Worm (Caenorhabditis elegans) whole organism, young adult: ENCODE data around the gene apd-3.

ENCODE experiments used
- B0019.2 ChIP-seq: fragments of 200-800 bp; sonication (Bioruptor generic); conservative IDR thresholded peaks from 2 replicates; pipeline ENCODE4 v1.3.6; 2022; ENCODE audit warnings: missing genetic modification reagents, missing genetic modification characterization, missing compliant biosample characterization
- B0035.1 ChIP-seq: sonication (generic microtip); optimal IDR thresholded peaks from 2 replicates; lab custom pipeline; 2016; ENCODE audit warnings: missing genetic modification characterization, mild to moderate bottlenecking, missing compliant biosample characterization, missing genotype, missing genetic modification reagents
- B0261.1 ChIP-seq: sonication (generic microtip); optimal IDR thresholded peaks from 2 replicates; lab custom pipeline; 2016; ENCODE audit warnings: mild to moderate bottlenecking, missing genetic modification characterization, moderate library complexity, missing compliant biosample characterization
- B0336.3 ChIP-seq: fragments of 200-800 bp; sonication (Bioruptor generic); IDR thresholded peaks from 2 replicates; pipeline ENCODE4 v1.3.6; 2022; ENCODE audit warnings: missing genetic modification characterization, missing compliant biosample characterization
- C06A6.2 ChIP-seq: fragments of 200-800 bp; sonication (Bioruptor generic); conservative IDR thresholded peaks from 2 replicates; pipeline ENCODE4 v1.3.6; 2022; ENCODE audit warnings: missing genetic modification characterization, missing compliant biosample characterization
- C17E4.6 ChIP-seq: fragments of 200-800 bp; sonication (Bioruptor generic); IDR thresholded peaks from 2 replicates; pipeline ENCODE4 v1.3.6; 2022; ENCODE audit warnings: missing genetic modification reagents, missing genetic modification characterization, missing compliant biosample characterization
- F22D6.2 ChIP-seq: sonication (generic microtip); optimal IDR thresholded peaks from 2 replicates; lab custom pipeline; 2016; ENCODE audit warnings: mild to moderate bottlenecking, missing genetic modification characterization, missing compliant biosample characterization
- F23B12.7 ChIP-seq: sonication (generic microtip); optimal IDR thresholded peaks from 2 replicates; lab custom pipeline; 2017; ENCODE audit warnings: missing genetic modification characterization, mild to moderate bottlenecking, missing compliant biosample characterization, antibody characterized with exemption, moderate library complexity; ENCODE audit not compliant: insufficient read depth
- F39B2.1 ChIP-seq: fragments of 200-800 bp; sonication (Bioruptor generic); IDR thresholded peaks from 2 replicates; pipeline ENCODE4 v1.3.6; 2022; ENCODE audit warnings: missing genetic modification reagents, missing genetic modification characterization, missing compliant biosample characterization
- F49E8.2 ChIP-seq: sonication (generic microtip); optimal IDR thresholded peaks from 3 replicates; lab custom pipeline; 2017; ENCODE audit warnings: missing genetic modification characterization, mild to moderate bottlenecking, missing compliant biosample characterization, antibody characterized with exemption, moderate library complexity; ENCODE audit not compliant: insufficient read depth
- F55B11.4 ChIP-seq: sonication (generic microtip); optimal IDR thresholded peaks from 2 replicates; lab custom pipeline; 2016; ENCODE audit warnings: missing compliant biosample characterization, missing genetic modification characterization, borderline replicate concordance; ENCODE audit not compliant: insufficient read depth
- K12H6.12 ChIP-seq: fragments of 200-800 bp; sonication (Bioruptor generic); optimal IDR thresholded peaks from 2 replicates; lab custom pipeline; 2018; ENCODE audit warnings: mild to moderate bottlenecking, missing genetic modification characterization, missing compliant biosample characterization
- Y53G8AR.9 ChIP-seq: fragments of 200-800 bp; sonication (Bioruptor generic); conservative IDR thresholded peaks from 2 replicates; pipeline ENCODE4 v1.3.6; 2022; ENCODE audit warnings: missing genetic modification reagents, missing genetic modification characterization, missing compliant biosample characterization
- ZK185.1 ChIP-seq: sonication (generic microtip); optimal IDR thresholded peaks from 2 replicates; lab custom pipeline; 2016; ENCODE audit warnings: mild to moderate bottlenecking, missing genetic modification characterization, missing compliant biosample characterization; ENCODE audit not compliant: poor library complexity, severe bottlenecking
- aptf-3 ChIP-seq: fragments of 200-800 bp; sonication (Bioruptor generic); IDR thresholded peaks from 2 replicates; pipeline ENCODE4 v1.3.6; 2022; ENCODE audit warnings: missing genetic modification characterization, missing compliant biosample characterization
- atf-7 ChIP-seq: sonication (generic microtip); optimal IDR thresholded peaks from 2 replicates; lab custom pipeline; 2017; ENCODE audit warnings: mild to moderate bottlenecking, missing genetic modification characterization, missing compliant biosample characterization
- athp-1 ChIP-seq: sonication (generic microtip); optimal IDR thresholded peaks from 2 replicates; lab custom pipeline; 2017; ENCODE audit warnings: mild to moderate bottlenecking, missing genetic modification characterization, missing compliant biosample characterization
- attf-3 ChIP-seq: fragments of 200-800 bp; sonication (Bioruptor generic); conservative IDR thresholded peaks from 2 replicates; pipeline ENCODE4 v1.3.6; 2022; ENCODE audit warnings: missing genetic modification reagents, missing genetic modification characterization, missing compliant biosample characterization
- bed-2 ChIP-seq: fragments of 200-800 bp; sonication (Bioruptor generic); IDR thresholded peaks from 2 replicates; pipeline ENCODE4 v1.3.6; 2022; ENCODE audit warnings: missing genetic modification reagents, missing genetic modification characterization, missing compliant biosample characterization
- ceh-91 ChIP-seq: fragments of 200-800 bp; sonication (Bioruptor generic); IDR thresholded peaks from 2 replicates; pipeline ENCODE4 v1.3.6; 2022; ENCODE audit warnings: missing genetic modification reagents, missing genetic modification characterization, missing compliant biosample characterization
- dpl-1 ChIP-seq: fragments of 150-350 bp; optimal IDR thresholded peaks from 2 replicates; lab custom pipeline; 2014; ENCODE audit warnings: missing biosample characterization, missing genetic modification reagents, missing genetic modification characterization
- efl-1 ChIP-seq: fragments of 150-350 bp; optimal IDR thresholded peaks from 2 replicates; lab custom pipeline; 2014; ENCODE audit warnings: missing biosample characterization, missing genetic modification reagents, missing genetic modification characterization
- egl-44 ChIP-seq: fragments of 200-800 bp; sonication (Bioruptor generic); IDR thresholded peaks from 2 replicates; pipeline ENCODE4 v1.3.6; 2022; ENCODE audit warnings: missing genetic modification reagents, missing genetic modification characterization, missing compliant biosample characterization
- ekl-4 ChIP-seq: fragments of 200-800 bp; sonication (Bioruptor generic); IDR thresholded peaks from 2 replicates; pipeline ENCODE4 v1.3.6; 2022; ENCODE audit warnings: missing genetic modification reagents, missing genetic modification characterization, missing compliant biosample characterization
- gei-17 ChIP-seq: fragments of 200-800 bp; sonication (Bioruptor generic); optimal IDR thresholded peaks from 2 replicates; lab custom pipeline; 2018; ENCODE audit warnings: mild to moderate bottlenecking, missing genetic modification characterization, missing compliant biosample characterization
- hmg-1.2 ChIP-seq: fragments of 200-800 bp; sonication (Bioruptor generic); IDR thresholded peaks from 2 replicates; pipeline ENCODE4 v1.3.6; 2022; ENCODE audit warnings: missing genetic modification reagents, missing genetic modification characterization, missing compliant biosample characterization
- hrde-1 ChIP-seq: sonication (generic microtip); optimal IDR thresholded peaks from 2 replicates; lab custom pipeline; 2016; ENCODE audit warnings: missing genetic modification characterization, mild to moderate bottlenecking, missing compliant biosample characterization, moderate library complexity, missing genotype, missing genetic modification reagents, borderline replicate concordance
- lag-1 ChIP-seq: fragments of 200-800 bp; sonication (Bioruptor generic); IDR thresholded peaks from 2 replicates; pipeline ENCODE4 v1.3.6; 2022; ENCODE audit warnings: missing genetic modification reagents, missing genetic modification characterization, missing compliant biosample characterization
- let-607 ChIP-seq, 2 experiments: fragments of 200-800 bp in 1 of 2; sonication (Bioruptor generic) in 1 of 2; sonication (generic microtip) in 1 of 2; optimal IDR thresholded peaks; 2 replicates each; lab custom pipeline; 2016 to 2018; ENCODE audit warnings: mild to moderate bottlenecking in 2 of 2, missing compliant biosample characterization in 2 of 2, missing genetic modification characterization in 2 of 2, moderate library complexity in 2 of 2, missing genotype in 1 of 2
- lin-40 ChIP-seq: sonication (generic microtip); optimal IDR thresholded peaks from 2 replicates; lab custom pipeline; 2016; ENCODE audit warnings: missing genetic modification characterization, mild to moderate bottlenecking, missing compliant biosample characterization, missing genotype, missing genetic modification reagents
- lsl-1 ChIP-seq: fragments of 200-800 bp; sonication (Bioruptor generic); optimal IDR thresholded peaks from 2 replicates; lab custom pipeline; 2018; ENCODE audit warnings: mild to moderate bottlenecking, missing genetic modification characterization, moderate library complexity, missing compliant biosample characterization
- mes-4 ChIP-seq: sonication (generic microtip); optimal IDR thresholded peaks from 2 replicates; lab custom pipeline; 2016; ENCODE audit warnings: missing genotype, missing genetic modification characterization, missing compliant biosample characterization
- mxl-1 ChIP-seq: sonication (generic microtip); optimal IDR thresholded peaks from 2 replicates; lab custom pipeline; 2016; ENCODE audit warnings: missing genetic modification characterization, missing compliant biosample characterization
- nhr-80 ChIP-seq: sonication (generic microtip); optimal IDR thresholded peaks from 2 replicates; lab custom pipeline; 2016; ENCODE audit warnings: missing genetic modification characterization, missing compliant biosample characterization
- nhr-90 ChIP-seq: sonication (generic microtip); optimal IDR thresholded peaks from 2 replicates; lab custom pipeline; 2016; ENCODE audit warnings: missing genotype, mild to moderate bottlenecking, missing genetic modification characterization, missing compliant biosample characterization
- rcor-1 ChIP-seq: fragments of 200-800 bp; sonication (Bioruptor generic); IDR thresholded peaks from 2 replicates; pipeline ENCODE4 v1.3.6; 2022; ENCODE audit warnings: missing genetic modification reagents, missing genetic modification characterization, missing compliant biosample characterization
- rpc-1 ChIP-seq, 2 experiments: fragments of 150-350 bp in 1 of 2; sonication (generic microtip) in 1 of 2; optimal IDR thresholded peaks; 2 replicates each; lab custom pipeline; 2014 to 2018; ENCODE audit warnings: missing biosample characterization in 1 of 2, missing genetic modification characterization in 1 of 2, missing genetic modification reagents in 1 of 2, missing genotype in 1 of 2
- sdz-38 ChIP-seq: sonication (generic microtip); optimal IDR thresholded peaks from 2 replicates; lab custom pipeline; 2016; ENCODE audit warnings: missing genotype, missing genetic modification characterization, missing compliant biosample characterization
- snpc-1.1 ChIP-seq: sonication (generic microtip); optimal IDR thresholded peaks from 2 replicates; lab custom pipeline; 2017; ENCODE audit warnings: missing genetic modification characterization, mild to moderate bottlenecking, missing compliant biosample characterization, antibody characterized with exemption, moderate library complexity, missing genotype, missing genetic modification reagents; ENCODE audit not compliant: insufficient read depth
- snpc-3.4 ChIP-seq: sonication (generic microtip); optimal IDR thresholded peaks from 2 replicates; lab custom pipeline; 2017; ENCODE audit warnings: missing genetic modification characterization, mild to moderate bottlenecking, missing compliant biosample characterization, antibody characterized with exemption, moderate library complexity, missing genotype, missing genetic modification reagents
- somi-1 ChIP-seq: fragments of 200-800 bp; sonication (Bioruptor generic); optimal IDR thresholded peaks from 2 replicates; lab custom pipeline; 2018; ENCODE audit warnings: mild to moderate bottlenecking, missing genetic modification characterization, missing compliant biosample characterization
- sptf-2 ChIP-seq: fragments of 200-800 bp; sonication (Bioruptor generic); optimal IDR thresholded peaks from 2 replicates; lab custom pipeline; 2018; ENCODE audit warnings: mild to moderate bottlenecking, missing genetic modification characterization, missing compliant biosample characterization
- tlf-1 ChIP-seq: fragments of 200-800 bp; sonication (Bioruptor generic); optimal IDR thresholded peaks from 2 replicates; lab custom pipeline; 2018; ENCODE audit warnings: mild to moderate bottlenecking, missing genetic modification characterization, missing compliant biosample characterization
- xnd-1 ChIP-seq: sonication (generic microtip); optimal IDR thresholded peaks from 2 replicates; lab custom pipeline; 2016; ENCODE audit warnings: missing genotype, missing genetic modification reagents, missing genetic modification characterization, missing compliant biosample characterization
- ztf-22 ChIP-seq: fragments of 200-800 bp; sonication (Bioruptor generic); optimal IDR thresholded peaks from 2 replicates; lab custom pipeline; 2018; ENCODE audit warnings: mild to moderate bottlenecking, missing genetic modification characterization, moderate library complexity, missing compliant biosample characterization
- ztf-26 ChIP-seq: sonication (generic microtip); optimal IDR thresholded peaks from 2 replicates; lab custom pipeline; 2017; ENCODE audit warnings: missing genetic modification characterization, missing compliant biosample characterization

The apd-3 gene

DNA sequence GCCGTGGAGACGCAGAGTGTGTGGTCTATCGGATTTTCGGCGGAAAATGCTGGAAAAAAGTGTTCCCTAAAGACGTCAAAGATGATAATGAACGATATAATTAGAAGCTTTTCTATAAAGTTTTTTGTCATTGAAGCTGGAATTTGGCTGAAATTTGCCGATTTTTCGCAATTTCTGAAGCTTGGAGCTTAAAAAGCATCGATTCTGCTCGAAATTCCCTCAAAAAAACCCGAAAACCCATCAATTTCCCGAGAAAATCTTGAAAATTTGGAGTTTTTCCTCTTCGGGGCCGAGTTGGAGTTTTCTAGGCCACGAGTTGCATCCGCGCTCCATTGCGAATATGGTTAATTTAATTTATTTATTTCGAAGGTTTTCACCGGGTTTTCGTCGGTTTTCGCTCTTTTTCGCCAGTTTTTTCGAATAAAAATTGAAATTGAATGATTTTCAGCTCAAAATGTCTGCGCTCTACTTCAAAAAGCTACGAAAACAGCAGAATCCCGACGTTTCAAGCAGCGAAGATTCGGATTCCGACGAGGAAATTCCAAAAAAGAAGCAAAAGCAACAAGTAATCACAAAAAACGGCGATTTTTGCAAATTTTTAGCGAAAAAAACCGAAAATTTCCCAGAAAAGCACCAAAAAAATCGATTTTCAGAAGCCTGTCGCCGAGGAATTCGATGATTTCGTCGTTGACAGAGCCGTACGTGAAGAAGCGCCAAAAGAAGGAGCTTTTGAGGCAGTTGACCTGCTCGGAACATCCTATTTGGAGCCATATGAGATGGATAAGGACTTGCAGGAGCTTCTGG is 43.5 kb downstream of the apd-3 start, which contains the start of the genes col-71 and Y49F6B.2:
Gene col-71, minus strand, starts transcription at position 51 of the 804 bp plus-strand sequence.
Gene Y49F6B.2, plus strand, starts transcription at position 449 of the 804 bp plus-strand sequence.
- TF ChIP-seq B0261.1 (tag; lab: Kevin White, UChicago): no peak
- TF ChIP-seq sptf-2 (GFP tag; lab: Kevin White, UChicago): no peak
- no peak for TF ChIP-seq ztf-26 (tag; lab: Kevin White, UChicago)
- TF ChIP-seq somi-1 (GFP tag; lab: Kevin White, UChicago): no peak
- TF ChIP-seq lag-1: no peak
- no peak for TF ChIP-seq xnd-1 (tag; lab: Kevin White, UChicago)
- no peak for TF ChIP-seq mes-4 (tag; lab: Kevin White, UChicago)
- no peak for TF ChIP-seq aptf-3 (GFP tag; lab: Robert Waterston, UW)
- TF ChIP-seq ZK185.1: no peak
- TF ChIP-seq ceh-91 (GFP tag; lab: Robert Waterston, UW): peak; percentile 55
- no peak for TF ChIP-seq gei-17 (GFP tag; lab: Kevin White, UChicago)
- peak; percentile 58 for TF ChIP-seq athp-1 (tag; lab: Kevin White, UChicago)
- peak; percentile 26 for TF ChIP-seq F22D6.2 (tag; lab: Kevin White, UChicago)
- TF ChIP-seq bed-2 (GFP tag; lab: Robert Waterston, UW): peak; percentile 59; the same call in 1 of the 2 replicates
- no peak for TF ChIP-seq F39B2.1 (GFP tag; lab: Robert Waterston, UW)
- no peak for TF ChIP-seq mxl-1 (tag; lab: Kevin White, UChicago)
- no peak for TF ChIP-seq hrde-1 (tag; lab: Kevin White, UChicago)
- peak; percentile 65; the same call in 1 of the 2 replicates for TF ChIP-seq Y53G8AR.9 (GFP tag; lab: Robert Waterston, UW)
- peak; percentile 46 for TF ChIP-seq lsl-1 (GFP tag; lab: Kevin White, UChicago)
- no peak for TF ChIP-seq atf-7 (tag; lab: Kevin White, UChicago)
- TF ChIP-seq F23B12.7: no peak
- no peak for TF ChIP-seq sdz-38 (tag; lab: Kevin White, UChicago)
- TF ChIP-seq attf-3: peak; percentile 69
- TF ChIP-seq B0336.3 (GFP tag; lab: Robert Waterston, UW): no peak; the same call in 1 of the 2 replicates
- no peak for TF ChIP-seq snpc-3.4
- TF ChIP-seq C17E4.6 (GFP tag; lab: Robert Waterston, UW): no peak
- TF ChIP-seq ztf-22 (GFP tag; lab: Kevin White, UChicago): no peak
- peak; percentile 21 for TF ChIP-seq nhr-80
- peak; percentile 48 for TF ChIP-seq lin-40 (tag; lab: Kevin White, UChicago)
- no peak for TF ChIP-seq nhr-90 (tag; lab: Kevin White, UChicago)
- TF ChIP-seq B0019.2 (GFP tag; lab: Robert Waterston, UW): no peak
- TF ChIP-seq hmg-1.2: no peak; the same call in 1 of the 2 replicates
- no peak for TF ChIP-seq C06A6.2 (GFP tag; lab: Robert Waterston, UW)
- 0 out of 2 replicates have a peak, but pooled peaks have one; percentile 55 for TF ChIP-seq ekl-4
- peak; percentile 27 for TF ChIP-seq efl-1 (GFP tag; lab: Kevin White, UChicago)
- no peak for TF ChIP-seq snpc-1.1 (tag; lab: Kevin White, UChicago)
- no peak for TF ChIP-seq rpc-1 (optimal IDR thresholded peaks at IDR 0.05; lab: Kevin White, UChicago)
- TF ChIP-seq rpc-1 (tag; optimal IDR thresholded peaks at IDR 0.05; lab: Kevin White, UChicago): no peak
- TF ChIP-seq K12H6.12 (tag; lab: Kevin White, UChicago): peak; percentile 44
- peak; percentile 67 for TF ChIP-seq rcor-1
- no peak for TF ChIP-seq egl-44 (GFP tag; lab: Robert Waterston, UW)
- TF ChIP-seq tlf-1 (GFP tag; lab: Kevin White, UChicago): peak; percentile 18
- TF ChIP-seq F55B11.4 (tag; lab: Kevin White, UChicago): no peak
- TF ChIP-seq let-607 (tag; optimal IDR thresholded peaks at IDR 0.05; lab: Kevin White, UChicago): peak in 1 of 2 experiments; percentile 52
- no peak for TF ChIP-seq dpl-1 (GFP tag; lab: Kevin White, UChicago)
- TF ChIP-seq B0035.1 (tag; lab: Kevin White, UChicago): no peak
- no peak for TF ChIP-seq F49E8.2 (tag; lab: Kevin White, UChicago)
